Fruit fly (Drosophila melanogaster) whole organism, embryonic: ENCODE data around the gene CG46464.

ENCODE experiments used
- B-H2 ChIP-seq: fragments of 200-800 bp; sonication (Bioruptor generic); optimal IDR thresholded peaks from 2 replicates; lab custom pipeline; 2018; ENCODE audit warnings: missing biosample characterization, mild to moderate bottlenecking, missing genetic modification characterization
- CG17359 ChIP-seq: fragments of 200-800 bp; sonication (Bioruptor generic); optimal IDR thresholded peaks from 3 replicates; lab custom pipeline; 2018; ENCODE audit warnings: missing biosample characterization, mild to moderate bottlenecking, missing genetic modification characterization, moderate library complexity
- CG31388 ChIP-seq: fragments of 200-800 bp; sonication (Bioruptor generic); optimal IDR thresholded peaks from 2 replicates; lab custom pipeline; 2016; ENCODE audit warnings: missing biosample characterization, missing genetic modification characterization
- ara ChIP-seq: fragments of 200-800 bp; sonication (Bioruptor generic); IDR thresholded peaks from 2 replicates; pipeline ENCODE4 v1.3.6; 2022; ENCODE audit warnings: missing biosample characterization, missing genetic modification characterization
- az2 ChIP-seq: fragments of 200-800 bp; sonication (Bioruptor generic); optimal IDR thresholded peaks from 3 replicates; lab custom pipeline; 2016; ENCODE audit warnings: missing biosample characterization, missing genetic modification characterization
- br ChIP-seq: fragments of >200 bp; optimal IDR thresholded peaks from 2 replicates; lab custom pipeline; 2017
- fd3F ChIP-seq: fragments of 200-800 bp; sonication (Bioruptor generic); optimal IDR thresholded peaks from 2 replicates; lab custom pipeline; 2018; ENCODE audit warnings: missing biosample characterization, mild to moderate bottlenecking, missing genetic modification characterization, moderate library complexity

dm6 chrX:17485293-17486056, 41.7 kb upstream of the CG46464 start:
- TF ChIP-seq CG17359 (no peak), br (lab: Kevin White, UChicago) (no peak), CG31388 (GFP tag; lab: Kevin White, UChicago) (no peak), az2 (GFP tag; lab: Kevin White, UChicago) (no peak), B-H2 (GFP tag; lab: Kevin White, UChicago) (no peak), ara (GFP tag; lab: Robert Waterston, UW) (no peak), fd3F (GFP tag; lab: Kevin White, UChicago) (no peak)
